Worm (Caenorhabditis elegans): ENCODE data around the gene kin-29.

Gene kin-29

DNA sequence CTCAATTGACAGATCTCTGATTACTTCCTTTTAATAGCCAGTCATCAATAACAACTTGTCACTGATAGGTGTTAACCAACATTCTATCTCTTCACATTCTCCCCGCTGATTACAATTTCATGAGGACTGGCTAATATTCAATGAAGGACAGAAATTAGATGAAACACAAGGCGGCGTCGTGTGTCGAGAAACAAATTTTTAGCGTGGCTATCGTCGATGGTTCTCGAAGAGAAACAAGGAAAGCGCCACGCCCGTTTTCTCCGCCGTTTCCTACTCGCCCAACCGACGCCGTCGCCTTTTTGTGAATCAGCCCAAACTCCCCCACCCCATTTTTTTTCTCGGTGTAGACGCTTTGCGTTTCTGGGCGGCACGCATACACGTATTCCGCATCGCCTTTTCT, 11.7 kb upstream of the kin-29 start, which contains the start of gene F53B3.6:
Gene F53B3.6 (plus strand): TSS at position 284 of the 400 bp plus-strand sequence.
- TF ChIP-seq ztf-29 (GFP tag; IDR thresholded peaks at IDR 0.05) (no peak), klf-2 (GFP tag; conservative IDR thresholded peaks at IDR 0.05) (no peak), T22C8.4 (GFP tag; IDR thresholded peaks at IDR 0.05) (no peak), ref-1 (GFP tag; conservative IDR thresholded peaks at IDR 0.05) (no peak), tab-1 (GFP tag; IDR thresholded peaks at IDR 0.05) (no peak), ztf-23 (GFP tag; IDR thresholded peaks at IDR 0.05) (no peak), flt-1 (GFP tag; IDR thresholded peaks at IDR 0.05) (no peak), med-1 (GFP tag; optimal IDR thresholded peaks at IDR 0.05; ENCODE audit: insufficient read depth) (no peak), cog-1 (tag; optimal IDR thresholded peaks at IDR 0.05) (no peak)

DNA sequence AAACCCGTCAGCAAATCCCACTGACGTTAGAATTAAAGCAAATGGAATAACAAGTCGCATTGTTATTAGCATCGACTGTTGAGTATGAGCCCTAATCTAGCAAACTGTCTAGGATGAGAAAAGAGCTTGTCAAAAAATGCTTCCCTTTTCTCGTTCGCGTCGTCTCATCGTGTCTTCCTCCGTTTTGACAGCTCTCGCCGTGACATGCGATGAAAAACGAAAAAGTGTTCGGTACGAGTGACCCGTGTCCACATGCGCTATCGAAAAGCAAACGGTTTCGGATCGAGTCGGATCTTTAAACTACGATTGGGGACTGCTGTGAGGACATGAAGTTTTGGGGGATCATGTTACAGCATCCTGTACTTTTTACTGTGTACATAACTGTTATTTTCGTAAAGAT, 10.1 kb upstream of the kin-29 start, which contains the start of gene comt-1:
Gene comt-1 (minus strand): TSS at position 101 of the 400 bp plus-strand sequence.
- TF ChIP-seq T22C8.4 (GFP tag; IDR thresholded peaks at IDR 0.05) (no peak), klf-2 (GFP tag; conservative IDR thresholded peaks at IDR 0.05) (no peak), ztf-29 (GFP tag; IDR thresholded peaks at IDR 0.05) (no peak), tab-1 (GFP tag; IDR thresholded peaks at IDR 0.05) (no peak), ref-1 (GFP tag; conservative IDR thresholded peaks at IDR 0.05) (no peak), med-1 (GFP tag; optimal IDR thresholded peaks at IDR 0.05; ENCODE audit: insufficient read depth) (no peak), cog-1 (tag; optimal IDR thresholded peaks at IDR 0.05) (no peak), flt-1 (GFP tag; IDR thresholded peaks at IDR 0.05) (no peak), ztf-23 (GFP tag; IDR thresholded peaks at IDR 0.05) (no peak)

DNA sequence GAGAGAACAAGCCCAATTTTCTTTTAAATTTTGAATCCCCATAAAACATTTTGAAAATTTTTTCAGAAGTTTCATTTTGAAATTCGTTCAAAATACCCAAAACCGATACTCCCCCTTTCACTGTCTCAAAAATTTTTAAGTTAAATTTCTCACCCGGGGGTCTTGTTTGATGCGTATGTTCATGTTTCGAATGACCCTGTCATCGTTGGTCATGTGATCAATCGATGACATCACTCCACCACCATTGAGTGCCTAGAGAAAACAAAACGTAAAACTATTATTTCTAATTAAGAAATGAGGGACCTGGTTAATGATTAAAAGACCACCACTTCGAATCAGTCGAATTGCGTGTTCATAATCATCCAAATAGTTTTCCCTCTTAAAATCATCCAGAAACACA, 6.1 kb upstream of the kin-29 start:
- no peak for TF ChIP-seq klf-2 (GFP tag; conservative IDR thresholded peaks at IDR 0.05)
- TF ChIP-seq tab-1 (GFP tag; IDR thresholded peaks at IDR 0.05) = no peak
- no peak for TF ChIP-seq ztf-29 (GFP tag; IDR thresholded peaks at IDR 0.05)

DNA sequence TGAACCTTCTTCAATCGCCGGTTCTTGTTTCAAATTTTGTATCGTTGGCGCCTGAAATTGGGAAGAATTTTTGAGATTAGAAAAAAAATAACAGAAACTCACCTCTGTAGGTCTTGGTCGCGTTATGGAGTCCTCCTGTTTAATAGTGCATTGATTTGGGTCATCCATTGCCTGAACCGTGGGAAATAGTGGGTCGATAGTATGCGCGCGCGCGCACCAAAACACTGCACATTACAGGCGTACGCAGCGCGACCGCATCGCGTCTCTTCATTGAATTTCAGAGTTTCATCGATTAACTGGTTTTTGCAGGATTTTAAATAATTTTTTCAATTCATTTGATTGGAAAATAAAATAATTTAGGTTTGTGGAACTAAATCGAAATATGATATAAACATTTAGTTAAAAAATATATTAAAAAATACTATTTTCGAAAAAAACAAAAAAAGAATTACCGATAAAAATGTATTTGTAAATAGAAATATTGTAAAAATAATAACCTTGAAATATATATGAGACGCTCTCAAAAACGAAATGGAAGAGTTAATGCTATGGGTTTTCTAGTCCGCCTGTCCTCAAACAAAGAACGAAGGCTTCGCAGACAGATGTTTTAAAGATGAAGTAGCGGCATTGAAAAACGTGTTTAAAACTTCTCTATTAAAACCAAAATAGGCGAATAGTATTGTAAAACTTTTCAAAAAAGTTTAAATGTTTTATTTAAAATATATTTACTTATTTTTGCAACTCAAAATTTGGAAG, 5.0 kb upstream of the kin-29 start, which contains the start of gene tra-4:
Gene tra-4 (minus strand): TSS at position 534 of the 756 bp plus-strand sequence.
- TF ChIP-seq flt-1 (GFP tag; IDR thresholded peaks at IDR 0.05) (no peak), ztf-23 (GFP tag; IDR thresholded peaks at IDR 0.05) (no peak), med-1 (GFP tag; optimal IDR thresholded peaks at IDR 0.05; ENCODE audit: insufficient read depth) (no peak), klf-2 (GFP tag; conservative IDR thresholded peaks at IDR 0.05) (no peak)

DNA sequence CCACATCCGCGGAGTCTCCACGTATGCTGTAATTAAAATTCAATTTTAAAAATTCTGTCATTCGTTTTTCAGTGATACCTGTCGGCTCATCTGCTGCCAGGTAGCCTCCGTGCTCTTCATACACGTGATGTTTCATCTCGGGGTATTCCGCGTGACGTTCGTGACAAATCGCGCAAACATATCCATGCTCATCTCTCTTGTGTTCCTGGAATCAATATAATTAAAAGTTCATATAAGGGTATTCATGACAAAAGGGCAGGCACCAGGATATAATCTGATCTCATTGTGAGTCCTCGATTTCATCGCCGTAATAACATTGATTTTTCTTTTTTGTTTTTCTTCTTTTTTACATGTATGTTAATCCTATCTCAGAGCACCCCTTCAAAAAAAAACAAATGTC, 1.7 kb upstream of the kin-29 start:
- TF ChIP-seq ztf-29 (GFP tag; IDR thresholded peaks at IDR 0.05) = no peak
- no peak for TF ChIP-seq ref-1 (GFP tag; conservative IDR thresholded peaks at IDR 0.05)
- no peak for TF ChIP-seq klf-2 (GFP tag; conservative IDR thresholded peaks at IDR 0.05)
- TF ChIP-seq med-1 (GFP tag; optimal IDR thresholded peaks at IDR 0.05; ENCODE audit: insufficient read depth) = no peak
- TF ChIP-seq cog-1 (tag; optimal IDR thresholded peaks at IDR 0.05) = no peak
- no peak for TF ChIP-seq flt-1 (GFP tag; IDR thresholded peaks at IDR 0.05)
- TF ChIP-seq T22C8.4 (GFP tag; IDR thresholded peaks at IDR 0.05) = no peak
- TF ChIP-seq tab-1 (GFP tag; IDR thresholded peaks at IDR 0.05) = no peak
- no peak for TF ChIP-seq ztf-23 (GFP tag; IDR thresholded peaks at IDR 0.05)

DNA sequence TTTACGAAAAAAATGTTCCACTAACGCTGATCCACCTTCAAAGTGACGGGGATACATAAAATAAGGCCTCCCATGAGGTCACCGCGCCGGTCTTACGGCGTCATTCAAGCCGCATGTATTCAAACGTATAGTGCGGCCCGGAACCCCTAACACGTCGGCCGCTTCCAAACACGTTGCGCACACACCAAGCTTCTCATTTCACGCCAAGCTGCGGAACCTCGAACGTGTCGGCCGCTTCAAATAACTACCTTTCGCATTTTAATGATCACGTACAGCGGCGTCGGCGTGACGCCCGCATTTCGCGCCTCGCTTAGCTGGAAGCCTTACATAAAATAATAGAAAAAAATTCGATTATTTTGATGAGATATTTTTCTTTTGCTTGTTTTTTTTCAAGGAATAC, 8.7 kb downstream of the kin-29 start:
- no peak for TF ChIP-seq flt-1 (GFP tag; IDR thresholded peaks at IDR 0.05)
- no peak for TF ChIP-seq tab-1 (GFP tag; IDR thresholded peaks at IDR 0.05)
- TF ChIP-seq ztf-29 (GFP tag; IDR thresholded peaks at IDR 0.05) = no peak
- TF ChIP-seq T22C8.4 (GFP tag; IDR thresholded peaks at IDR 0.05) = no peak
- TF ChIP-seq klf-2 (GFP tag; conservative IDR thresholded peaks at IDR 0.05) = no peak
- no peak for TF ChIP-seq ztf-23 (GFP tag; IDR thresholded peaks at IDR 0.05)
- no peak for TF ChIP-seq cog-1 (tag; optimal IDR thresholded peaks at IDR 0.05)
- TF ChIP-seq med-1 (GFP tag; optimal IDR thresholded peaks at IDR 0.05; ENCODE audit: insufficient read depth) = no peak
- TF ChIP-seq ref-1 (GFP tag; conservative IDR thresholded peaks at IDR 0.05) = no peak

DNA sequence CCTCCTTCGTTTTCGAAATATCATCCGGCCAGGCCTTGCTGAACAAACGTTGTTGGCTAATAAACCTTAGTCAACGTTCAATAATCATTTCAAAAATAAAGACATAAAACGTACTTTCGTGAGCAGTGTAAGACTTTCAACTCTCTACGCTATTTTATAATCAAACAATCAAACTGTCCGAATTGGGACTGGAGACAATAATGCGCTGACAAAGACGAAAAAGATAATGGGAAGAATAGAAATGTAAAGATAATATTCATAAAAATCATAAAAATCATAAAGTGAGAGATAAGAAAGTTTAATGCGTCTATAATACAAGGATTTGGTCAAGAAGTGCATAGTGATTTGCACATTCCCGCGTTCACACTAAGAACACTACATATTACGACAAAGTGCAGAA, 10.5 kb downstream of the kin-29 start:
- TF ChIP-seq med-1 (GFP tag; optimal IDR thresholded peaks at IDR 0.05; ENCODE audit: insufficient read depth) = no peak
- TF ChIP-seq cog-1 (tag; optimal IDR thresholded peaks at IDR 0.05) = no peak
- TF ChIP-seq ztf-23 (GFP tag; IDR thresholded peaks at IDR 0.05) = no peak
- no peak for TF ChIP-seq ref-1 (GFP tag; conservative IDR thresholded peaks at IDR 0.05)
- TF ChIP-seq klf-2 (GFP tag; conservative IDR thresholded peaks at IDR 0.05) = no peak
- TF ChIP-seq ztf-29 (GFP tag; IDR thresholded peaks at IDR 0.05) = no peak
- no peak for TF ChIP-seq tab-1 (GFP tag; IDR thresholded peaks at IDR 0.05)
- no peak for TF ChIP-seq T22C8.4 (GFP tag; IDR thresholded peaks at IDR 0.05)
- no peak for TF ChIP-seq flt-1 (GFP tag; IDR thresholded peaks at IDR 0.05)

DNA sequence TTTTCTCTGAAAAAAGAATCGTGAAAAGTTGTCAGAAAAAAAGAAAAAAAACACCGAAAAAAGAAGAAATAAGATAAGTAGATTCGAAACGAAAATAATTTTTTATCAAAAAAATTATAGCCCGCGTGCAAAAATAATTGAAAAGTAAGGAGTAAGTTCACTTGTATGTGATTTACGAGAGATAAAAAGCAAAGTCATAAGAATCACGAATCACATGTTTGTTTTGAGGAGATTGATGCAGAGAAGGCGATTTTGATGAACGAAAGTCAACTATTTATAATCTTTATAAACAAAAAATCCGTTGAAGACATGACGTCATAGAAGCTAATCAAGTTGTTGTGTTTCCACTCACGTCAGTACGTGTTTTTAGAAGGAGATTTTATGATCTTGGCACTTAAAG, 12.0 kb downstream of the kin-29 start, which contains the start of gene Y71H10B.1:
Gene Y71H10B.1 (minus strand): TSS at position 6 of the 400 bp plus-strand sequence.
- no peak for TF ChIP-seq klf-2 (GFP tag; conservative IDR thresholded peaks at IDR 0.05)
- no peak for TF ChIP-seq ztf-23 (GFP tag; IDR thresholded peaks at IDR 0.05)
- TF ChIP-seq ref-1 (GFP tag; conservative IDR thresholded peaks at IDR 0.05) = no peak
- TF ChIP-seq ztf-29 (GFP tag; IDR thresholded peaks at IDR 0.05) = no peak
- TF ChIP-seq cog-1 (tag; optimal IDR thresholded peaks at IDR 0.05) = no peak
- no peak for TF ChIP-seq flt-1 (GFP tag; IDR thresholded peaks at IDR 0.05)
- TF ChIP-seq tab-1 (GFP tag; IDR thresholded peaks at IDR 0.05) = no peak
- no peak for TF ChIP-seq T22C8.4 (GFP tag; IDR thresholded peaks at IDR 0.05)

DNA sequence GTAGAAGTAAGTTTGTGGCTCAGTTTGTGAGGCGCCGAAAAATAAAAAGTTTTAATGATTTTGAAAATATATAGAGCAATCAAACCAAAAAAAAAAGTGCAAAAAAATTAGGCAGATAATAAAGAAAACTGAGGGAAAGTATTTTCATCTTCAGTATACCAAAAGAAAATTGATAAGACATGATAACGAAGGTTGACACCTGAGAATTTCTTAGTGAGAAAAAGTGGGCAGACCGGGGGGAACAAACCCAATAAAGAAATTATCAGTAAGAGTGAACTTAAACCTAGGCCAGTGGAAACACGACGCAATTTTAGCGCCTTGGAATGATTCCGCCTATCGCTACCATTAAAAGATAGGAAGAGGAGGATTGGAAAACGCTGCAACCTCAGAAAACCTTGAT, 13.6 kb downstream of the kin-29 start:
- TF ChIP-seq ztf-23 (GFP tag; IDR thresholded peaks at IDR 0.05) = no peak
- no peak for TF ChIP-seq med-1 (GFP tag; optimal IDR thresholded peaks at IDR 0.05; ENCODE audit: insufficient read depth)
- TF ChIP-seq tab-1 (GFP tag; IDR thresholded peaks at IDR 0.05) = no peak
- TF ChIP-seq cog-1 (tag; optimal IDR thresholded peaks at IDR 0.05) = no peak
- TF ChIP-seq klf-2 (GFP tag; conservative IDR thresholded peaks at IDR 0.05) = no peak
- no peak for TF ChIP-seq ref-1 (GFP tag; conservative IDR thresholded peaks at IDR 0.05)
- TF ChIP-seq ztf-29 (GFP tag; IDR thresholded peaks at IDR 0.05) = no peak
- TF ChIP-seq flt-1 (GFP tag; IDR thresholded peaks at IDR 0.05) = no peak
- TF ChIP-seq T22C8.4 (GFP tag; IDR thresholded peaks at IDR 0.05) = no peak

DNA sequence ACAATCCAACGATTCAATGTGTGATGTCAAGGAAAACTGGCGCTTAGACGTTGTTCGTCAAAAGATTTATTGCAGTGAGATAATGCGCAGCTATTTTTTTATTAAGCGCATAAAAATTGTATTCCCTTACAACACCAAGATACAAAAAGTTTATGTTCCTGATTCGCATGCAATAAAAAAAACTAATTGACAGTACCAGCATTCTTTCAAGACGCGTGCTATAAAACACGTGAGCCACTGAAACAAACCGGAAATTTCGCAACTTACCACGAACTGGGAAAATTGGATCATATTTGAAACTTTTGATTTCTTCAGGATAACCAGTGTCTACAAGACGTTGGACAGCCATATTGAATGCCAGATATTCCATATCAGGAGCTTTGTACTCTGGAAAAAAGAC, 14.8 kb downstream of the kin-29 start:
- TF ChIP-seq T22C8.4 (GFP tag; IDR thresholded peaks at IDR 0.05) = no peak
- TF ChIP-seq ztf-29 (GFP tag; IDR thresholded peaks at IDR 0.05) = no peak
